Fruit fly (Drosophila melanogaster) whole organism, embryonic: ENCODE data around the gene CG33124.

Source experiments
- Bgb ChIP-seq: fragments of 200-800 bp; sonication (Bioruptor generic); IDR thresholded peaks from 2 replicates; pipeline ENCODE4 v1.3.6; 2022; ENCODE audit warnings: missing biosample characterization, missing genetic modification characterization; ENCODE audit not compliant: partially characterized antibody
- BtbVII ChIP-seq: fragments of 200-800 bp; sonication (Bioruptor generic); optimal IDR thresholded peaks from 3 replicates; lab custom pipeline; 2017; ENCODE audit warnings: missing biosample characterization, mild to moderate bottlenecking, missing genetic modification characterization
- CG11723 ChIP-seq: fragments of 200-800 bp; sonication (Bioruptor generic); optimal IDR thresholded peaks from 2 replicates; lab custom pipeline; 2017; ENCODE audit warnings: missing biosample characterization, mild to moderate bottlenecking, missing genetic modification characterization
- CG12942 ChIP-seq: fragments of 200-800 bp; sonication (Bioruptor generic); optimal IDR thresholded peaks from 3 replicates; lab custom pipeline; 2016; ENCODE audit warnings: missing biosample characterization, missing genetic modification characterization
- CG14441 ChIP-seq: fragments of 200-800 bp; sonication (Bioruptor generic); IDR thresholded peaks from 2 replicates; pipeline ENCODE4 v1.3.6; 2022; ENCODE audit warnings: missing biosample characterization, missing genetic modification characterization
- CG14710 ChIP-seq: fragments of 200-800 bp; sonication (Bioruptor generic); optimal IDR thresholded peaks from 3 replicates; lab custom pipeline; 2019; ENCODE audit warnings: missing biosample characterization, mild to moderate bottlenecking, missing genetic modification characterization, moderate library complexity
- CG15073 ChIP-seq: fragments of 200-800 bp; sonication (Bioruptor generic); optimal IDR thresholded peaks from 2 replicates; lab custom pipeline; 2016; ENCODE audit warnings: missing biosample characterization, missing genetic modification characterization
- CG16863 ChIP-seq: fragments of 200-800 bp; sonication (Bioruptor generic); optimal IDR thresholded peaks from 3 replicates; lab custom pipeline; 2016; ENCODE audit warnings: missing biosample characterization, missing genetic modification characterization
- CG17186 ChIP-seq: fragments of 200-800 bp; sonication (Bioruptor generic); optimal IDR thresholded peaks from 3 replicates; lab custom pipeline; 2017; ENCODE audit warnings: missing biosample characterization, missing genetic modification reagents, missing genetic modification characterization
- CG1832 ChIP-seq: fragments of 200-800 bp; sonication (Bioruptor generic); optimal IDR thresholded peaks from 2 replicates; lab custom pipeline; 2017; ENCODE audit warnings: missing biosample characterization, mild to moderate bottlenecking, missing genetic modification characterization, inconsistent platforms
- CG18599 ChIP-seq: fragments of 200-800 bp; sonication (Bioruptor generic); optimal IDR thresholded peaks from 3 replicates; lab custom pipeline; 2017; ENCODE audit warnings: missing biosample characterization, missing genetic modification characterization, mild to moderate bottlenecking, moderate library complexity, missing genetic modification reagents
- CG18764 ChIP-seq: fragments of 200-800 bp; sonication (Bioruptor generic); optimal IDR thresholded peaks from 3 replicates; lab custom pipeline; 2016; ENCODE audit warnings: missing biosample characterization, missing genetic modification characterization
- CG2120 ChIP-seq: fragments of 200-800 bp; sonication (Bioruptor generic); optimal IDR thresholded peaks from 3 replicates; lab custom pipeline; 2016; ENCODE audit warnings: missing biosample characterization, missing genetic modification characterization
- CG31441 ChIP-seq: fragments of 200-800 bp; sonication (Bioruptor generic); IDR thresholded peaks from 2 replicates; pipeline ENCODE4 v1.3.6; 2022; ENCODE audit warnings: missing biosample characterization, missing genetic modification characterization
- CG34376 ChIP-seq: fragments of 200-800 bp; sonication (Bioruptor generic); optimal IDR thresholded peaks from 2 replicates; lab custom pipeline; 2018; ENCODE audit warnings: missing biosample characterization, mild to moderate bottlenecking, missing genetic modification characterization
- CG6854 ChIP-seq: fragments of 200-800 bp; sonication (Bioruptor generic); optimal IDR thresholded peaks from 3 replicates; lab custom pipeline; 2017; ENCODE audit warnings: missing biosample characterization, mild to moderate bottlenecking, missing genetic modification characterization
- CG9437 ChIP-seq: fragments of 200-800 bp; sonication (Bioruptor generic); optimal IDR thresholded peaks from 2 replicates; lab custom pipeline; 2018; ENCODE audit warnings: missing biosample characterization, mild to moderate bottlenecking, missing genetic modification characterization
- CG9727 ChIP-seq: fragments of 200-800 bp; sonication (Bioruptor generic); optimal IDR thresholded peaks from 3 replicates; lab custom pipeline; 2017; ENCODE audit warnings: missing biosample characterization, mild to moderate bottlenecking, missing genetic modification characterization
- Camta ChIP-seq: fragments of 200-800 bp; sonication (Bioruptor generic); optimal IDR thresholded peaks from 2 replicates; lab custom pipeline; 2016; ENCODE audit warnings: missing biosample characterization, missing genetic modification characterization
- Doc3 ChIP-seq: fragments of 200-800 bp; sonication (Bioruptor generic); IDR thresholded peaks from 3 replicates; pipeline ENCODE4 v1.3.6; 2022; ENCODE audit warnings: missing biosample characterization, missing genetic modification characterization; ENCODE audit not compliant: partially characterized antibody
- Elba2 ChIP-seq: fragments of 200-800 bp; sonication (Bioruptor generic); optimal IDR thresholded peaks from 3 replicates; lab custom pipeline; 2016; ENCODE audit warnings: missing biosample characterization, missing genetic modification characterization
- Fer1 ChIP-seq: fragments of 200-800 bp; sonication (Bioruptor generic); optimal IDR thresholded peaks from 2 replicates; lab custom pipeline; 2017; ENCODE audit warnings: missing biosample characterization, mild to moderate bottlenecking, missing genetic modification characterization
- Hsf ChIP-seq: fragments of 200-800 bp; sonication (Bioruptor generic); optimal IDR thresholded peaks from 3 replicates; lab custom pipeline; 2016; ENCODE audit warnings: missing biosample characterization, missing genetic modification characterization
- Lim3 ChIP-seq: fragments of 200-800 bp; sonication (Bioruptor generic); IDR thresholded peaks from 2 replicates; pipeline ENCODE4 v1.3.6; 2022; ENCODE audit warnings: missing biosample characterization, missing genetic modification characterization
- NfI ChIP-seq: fragments of 200-800 bp; sonication (Bioruptor generic); optimal IDR thresholded peaks from 3 replicates; lab custom pipeline; 2018; ENCODE audit warnings: missing biosample characterization, mild to moderate bottlenecking, missing genetic modification characterization, moderate library complexity
- Rfx ChIP-seq: fragments of 200-800 bp; sonication (Bioruptor generic); IDR thresholded peaks from 2 replicates; pipeline ENCODE4 v1.3.6; 2022; ENCODE audit warnings: missing biosample characterization, missing genetic modification characterization
- Scr ChIP-seq: fragments of 200-800 bp; sonication (Bioruptor generic); IDR thresholded peaks from 2 replicates; pipeline ENCODE4 v1.3.6; 2022; ENCODE audit warnings: missing biosample characterization, missing genetic modification characterization; ENCODE audit not compliant: partially characterized antibody
- Sin3A ChIP-seq: fragments of >200 bp; optimal IDR thresholded peaks from 2 replicates; lab custom pipeline; 2018
- Spps ChIP-seq: fragments of 200-800 bp; sonication (Bioruptor generic); optimal IDR thresholded peaks from 2 replicates; lab custom pipeline; 2018; ENCODE audit warnings: missing biosample characterization, mild to moderate bottlenecking, missing genetic modification characterization
- Stat92E ChIP-seq, 3 experiments: fragments of >200 bp in 2 of 3; fragments of 200-800 bp in 1 of 3; sonication (Bioruptor generic) in 1 of 3; optimal IDR thresholded peaks; 2 replicates each; lab custom pipeline; 2017 to 2019; ENCODE audit warnings: missing biosample characterization in 3 of 3, missing genetic modification characterization in 3 of 3, mild to moderate bottlenecking in 1 of 3, moderate library complexity in 1 of 3
- bbx ChIP-seq: fragments of 200-800 bp; sonication (Bioruptor generic); IDR thresholded peaks from 2 replicates; pipeline ENCODE4 v1.3.6; 2022; ENCODE audit warnings: missing biosample characterization, missing genetic modification characterization; ENCODE audit not compliant: partially characterized antibody
- chm ChIP-seq: fragments of 200-800 bp; sonication (Bioruptor generic); IDR thresholded peaks from 2 replicates; pipeline ENCODE4 v1.3.6; 2022; ENCODE audit warnings: missing biosample characterization, missing genetic modification characterization
- ewg ChIP-seq: fragments of 200-800 bp; sonication (Bioruptor generic); optimal IDR thresholded peaks from 3 replicates; lab custom pipeline; 2017; ENCODE audit warnings: mild to moderate bottlenecking, missing biosample characterization, missing genetic modification reagents, missing genetic modification characterization
- gcm2 ChIP-seq: fragments of 200-800 bp; sonication (Bioruptor generic); optimal IDR thresholded peaks from 2 replicates; lab custom pipeline; 2016; ENCODE audit warnings: missing biosample characterization, missing genetic modification characterization
- gro ChIP-seq: fragments of 200-800 bp; sonication (Bioruptor generic); optimal IDR thresholded peaks from 2 replicates; lab custom pipeline; 2016; ENCODE audit warnings: missing biosample characterization, missing genetic modification characterization
- hth ChIP-seq: fragments of >200 bp; optimal IDR thresholded peaks from 2 replicates; lab custom pipeline; 2017; ENCODE audit warnings: inconsistent platforms
- kni ChIP-seq: fragments of 200-800 bp; sonication (Bioruptor generic); optimal IDR thresholded peaks from 3 replicates; lab custom pipeline; 2017; ENCODE audit warnings: mild to moderate bottlenecking, missing biosample characterization, missing genetic modification reagents, missing genetic modification characterization
- lab ChIP-seq: fragments of 200-800 bp; sonication (Bioruptor generic); optimal IDR thresholded peaks from 3 replicates; lab custom pipeline; 2017; ENCODE audit warnings: missing biosample characterization, missing genetic modification characterization, mild to moderate bottlenecking, moderate library complexity, missing genetic modification reagents
- nerfin-1 ChIP-seq: fragments of 200-800 bp; sonication (Bioruptor generic); optimal IDR thresholded peaks from 3 replicates; lab custom pipeline; 2019; ENCODE audit warnings: missing biosample characterization, mild to moderate bottlenecking, missing genetic modification characterization, moderate library complexity
- pnt ChIP-seq: fragments of 200-800 bp; sonication (Bioruptor generic); optimal IDR thresholded peaks from 3 replicates; lab custom pipeline; 2016; ENCODE audit warnings: missing biosample characterization, missing genetic modification characterization
- scrt ChIP-seq: fragments of 200-800 bp; sonication (Bioruptor generic); optimal IDR thresholded peaks from 2 replicates; lab custom pipeline; 2018; ENCODE audit warnings: missing biosample characterization, mild to moderate bottlenecking, missing genetic modification characterization, moderate library complexity
- slou ChIP-seq: fragments of 200-800 bp; sonication (Bioruptor generic); optimal IDR thresholded peaks from 3 replicates; lab custom pipeline; 2016; ENCODE audit warnings: missing biosample characterization, missing genetic modification characterization
- stwl ChIP-seq: fragments of 200-800 bp; sonication (Bioruptor generic); optimal IDR thresholded peaks from 3 replicates; lab custom pipeline; 2018; ENCODE audit warnings: missing biosample characterization, mild to moderate bottlenecking, missing genetic modification characterization, moderate library complexity
- tgo ChIP-seq: fragments of 200-800 bp; sonication (Bioruptor generic); IDR thresholded peaks from 3 replicates; pipeline ENCODE4 v1.3.6; 2022; ENCODE audit warnings: missing biosample characterization, missing genetic modification characterization
- ttk ChIP-seq: fragments of 200-800 bp; sonication (Bioruptor generic); IDR thresholded peaks from 2 replicates; pipeline ENCODE4 v2.1.2; 2022; ENCODE audit warnings: missing biosample characterization, missing genetic modification characterization
- unc-4 ChIP-seq: fragments of 200-800 bp; sonication (Bioruptor generic); IDR thresholded peaks from 2 replicates; pipeline ENCODE4 v1.3.6; 2022; ENCODE audit warnings: missing biosample characterization, missing genetic modification characterization; ENCODE audit not compliant: partially characterized antibody
- wor ChIP-seq: fragments of 200-800 bp; sonication (Bioruptor generic); IDR thresholded peaks from 2 replicates; pipeline ENCODE4 v1.3.6; 2022; ENCODE audit warnings: missing biosample characterization, missing genetic modification characterization

CG33124 gene

DNA sequence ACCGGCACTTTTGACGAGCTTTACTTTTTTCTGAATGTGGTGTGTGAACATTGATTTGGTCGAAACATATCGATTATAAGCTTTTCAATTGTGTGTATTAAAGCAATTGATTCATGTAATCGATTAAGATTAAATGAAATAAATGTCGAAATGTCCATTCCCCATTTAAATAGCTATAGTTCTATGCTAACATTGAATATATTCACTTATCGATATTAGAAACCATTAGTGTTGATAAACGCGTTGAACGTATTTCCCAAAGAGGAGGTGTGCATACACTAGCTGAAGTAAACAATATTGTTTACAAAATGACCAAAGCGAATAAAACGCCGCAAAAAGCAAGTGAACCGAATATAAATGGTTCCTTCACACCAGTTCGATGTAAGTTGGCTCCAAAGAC lies 5.1 kb upstream of the CG33124 start, which contains the start of the genes Uch and CG34174 (continued):
- peak; percentile 100 for TF ChIP-seq CG14710 (tag; lab: Kevin White, UChicago)
- peak; percentile 9 for TF ChIP-seq gro (GFP tag; lab: Kevin White, UChicago)
- no peak for TF ChIP-seq chm
- peak; percentile 18 for TF ChIP-seq kni (GFP tag; lab: Kevin White, UChicago)
- no peak for TF ChIP-seq ttk (GFP tag; lab: Robert Waterston, UW)
- peak; percentile 12 for TF ChIP-seq CG9727 (GFP tag; lab: Kevin White, UChicago)
- no peak for TF ChIP-seq CG15073 (GFP tag; lab: Kevin White, UChicago)
- peak; percentile 21 for TF ChIP-seq CG34376 (GFP tag; lab: Kevin White, UChicago)
- no peak for TF ChIP-seq hth
- TF ChIP-seq CG9437, result peak; percentile 11
- TF ChIP-seq gcm2 (GFP tag; lab: Kevin White, UChicago), result no peak
- peak; percentile 24 for TF ChIP-seq nerfin-1 (tag; lab: Kevin White, UChicago)
- TF ChIP-seq wor (GFP tag; lab: Robert Waterston, UW), result no peak
- peak; percentile 5 for TF ChIP-seq CG2120 (GFP tag; lab: Kevin White, UChicago)
- peak; percentile 29 for TF ChIP-seq NfI
- TF ChIP-seq unc-4 (GFP tag; lab: Robert Waterston, UW), result peak; percentile 77
- no peak for TF ChIP-seq Lim3 (GFP tag; lab: Robert Waterston, UW)
- peak; percentile 25 for TF ChIP-seq ewg (GFP tag; lab: Kevin White, UChicago)
- peak; percentile 47 for TF ChIP-seq bbx (GFP tag; lab: Robert Waterston, UW)
- TF ChIP-seq Rfx, result no peak
- peak; percentile 12 for TF ChIP-seq scrt (GFP tag; lab: Kevin White, UChicago)
- peak; percentile 68 for TF ChIP-seq Bgb (GFP tag; lab: Robert Waterston, UW)
- TF ChIP-seq CG11723 (GFP tag; lab: Kevin White, UChicago), result no peak
- TF ChIP-seq CG14441 (GFP tag; lab: Robert Waterston, UW), result no peak
- TF ChIP-seq CG31441 (GFP tag; lab: Robert Waterston, UW), result 0 out of 2 replicates have a peak, but pooled peaks have one; percentile 12
- peak; percentile 1 for TF ChIP-seq Hsf
- no peak for TF ChIP-seq Camta
- TF ChIP-seq Spps (tag; lab: Kevin White, UChicago), result no peak
- no peak for TF ChIP-seq slou (GFP tag; lab: Kevin White, UChicago)
- TF ChIP-seq Fer1 (GFP tag; lab: Kevin White, UChicago), result peak; percentile 45
- TF ChIP-seq stwl (tag; lab: Kevin White, UChicago), result peak; percentile 98
- no peak for TF ChIP-seq CG16863
- TF ChIP-seq pnt (GFP tag; lab: Kevin White, UChicago), result no peak
- TF ChIP-seq BtbVII (GFP tag; lab: Kevin White, UChicago), result peak; percentile 15
- TF ChIP-seq CG12942 (GFP tag; lab: Kevin White, UChicago), result no peak
- peak; percentile 24 for TF ChIP-seq CG17186
- TF ChIP-seq lab (GFP tag; lab: Kevin White, UChicago), result no peak
- TF ChIP-seq CG6854 (GFP tag; lab: Kevin White, UChicago), result no peak
- TF ChIP-seq Elba2 (GFP tag; lab: Kevin White, UChicago), result no peak
- no peak for TF ChIP-seq CG18764 (GFP tag; lab: Kevin White, UChicago)
- peak; percentile 24 for TF ChIP-seq CG18599 (GFP tag; lab: Kevin White, UChicago)
- no peak for TF ChIP-seq tgo (GFP tag; lab: Robert Waterston, UW)
- TF ChIP-seq CG1832 (GFP tag; lab: Kevin White, UChicago), result no peak
- peak; percentile 72 for TF ChIP-seq Doc3
- TF ChIP-seq Stat92E (GFP tag; optimal IDR thresholded peaks at IDR 0.05; lab: Kevin White, UChicago), result peak in 1 of 3 experiments; percentile 23
- peak; percentile 43 for TF ChIP-seq Sin3A (lab: Kevin White, UChicago)
- peak; percentile 78 for TF ChIP-seq Scr (GFP tag; lab: Robert Waterston, UW)
